Worm (Caenorhabditis elegans) whole organism, early embryonic: ENCODE results near the gene pgph-3.

ENCODE experiments used
- B0310.2 ChIP-seq: sonication (generic microtip); optimal IDR thresholded peaks from 2 replicates; lab custom pipeline; 2016; ENCODE audit warnings: mild to moderate bottlenecking, missing genetic modification characterization, missing compliant biosample characterization
- F13C5.2 ChIP-seq: sonication (generic microtip); optimal IDR thresholded peaks from 2 replicates; lab custom pipeline; 2017; ENCODE audit warnings: mild to moderate bottlenecking, missing genetic modification characterization, inconsistent platforms, missing compliant biosample characterization
- ama-1 ChIP-seq: fragments of 150-350 bp; optimal IDR thresholded peaks from 2 replicates; lab custom pipeline; 2014
- ceh-36 ChIP-seq: sonication (generic microtip); optimal IDR thresholded peaks from 2 replicates; lab custom pipeline; 2016; ENCODE audit warnings: missing genetic modification characterization, inconsistent platforms, missing compliant biosample characterization
- ets-7 ChIP-seq: sonication (generic microtip); optimal IDR thresholded peaks from 2 replicates; lab custom pipeline; 2016; ENCODE audit warnings: missing genotype, missing genetic modification characterization, missing compliant biosample characterization
- flt-1 ChIP-seq: fragments of 200-800 bp; sonication (Bioruptor generic); IDR thresholded peaks from 2 replicates; pipeline ENCODE4 v1.3.6; 2022; ENCODE audit warnings: missing genetic modification characterization, missing compliant biosample characterization
- hnd-1 ChIP-seq: sonication (generic microtip); optimal IDR thresholded peaks from 2 replicates; lab custom pipeline; 2016; ENCODE audit warnings: missing genetic modification characterization, missing compliant biosample characterization
- pes-1 ChIP-seq: fragments of 200-800 bp; sonication (Bioruptor generic); IDR thresholded peaks from 2 replicates; pipeline ENCODE4 v1.3.6; 2022; ENCODE audit warnings: missing genetic modification reagents, missing genetic modification characterization, missing compliant biosample characterization
- scrt-1 ChIP-seq: fragments of 200-800 bp; sonication (Bioruptor generic); IDR thresholded peaks from 2 replicates; pipeline ENCODE4 v1.3.6; 2022; ENCODE audit warnings: missing genetic modification characterization, missing compliant biosample characterization
- tbx-11 ChIP-seq: fragments of 200-800 bp; sonication (Bioruptor generic); IDR thresholded peaks from 2 replicates; pipeline ENCODE4 v1.3.6; 2022; ENCODE audit warnings: missing genetic modification characterization, missing compliant biosample characterization
- tbx-37 ChIP-seq: fragments of 200-800 bp; sonication (Bioruptor generic); conservative IDR thresholded peaks from 2 replicates; pipeline ENCODE4 v1.3.6; 2022; ENCODE audit warnings: missing genetic modification reagents, missing genetic modification characterization, missing compliant biosample characterization
- tra-4 ChIP-seq: sonication (generic microtip); optimal IDR thresholded peaks from 2 replicates; lab custom pipeline; 2017; ENCODE audit warnings: missing genetic modification characterization, missing compliant biosample characterization

DNA sequence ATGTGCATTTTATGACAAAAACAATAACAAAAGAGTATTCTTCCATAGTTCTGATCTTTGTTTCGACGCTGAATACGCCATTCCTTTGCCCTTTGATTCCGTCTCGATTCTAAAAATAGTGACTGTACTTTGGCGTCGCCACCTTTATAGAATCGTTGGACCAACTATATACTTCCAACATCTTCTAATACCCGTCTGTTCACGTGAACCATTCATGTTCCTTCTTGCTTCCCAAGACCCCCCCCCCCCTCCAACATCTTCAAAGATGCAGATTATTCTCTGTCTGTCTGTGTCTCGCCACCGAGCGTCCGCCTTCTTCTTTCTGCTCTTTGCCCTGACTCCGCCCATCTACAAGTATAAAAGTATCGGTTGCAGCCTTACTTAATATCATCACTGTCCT lies 6.4 kb upstream of the pgph-3 start:
- TF ChIP-seq F13C5.2 (no peak), ceh-36 (tag; lab: Kevin White, UChicago) (no peak), ama-1 (lab: Kevin White, UChicago) (no peak), tbx-37 (GFP tag; lab: Robert Waterston, UW) (no peak), flt-1 (GFP tag; lab: Robert Waterston, UW) (no peak), pes-1 (GFP tag; lab: Robert Waterston, UW) (no peak), ets-7 (no peak), B0310.2 (no peak), tra-4 (tag; lab: Kevin White, UChicago) (no peak), scrt-1 (no peak), tbx-11 (no peak), hnd-1 (tag; lab: Kevin White, UChicago) (no peak)
